Fruit fly (Drosophila melanogaster): ENCODE data around the gene CG7632.

The CG7632 gene

DNA sequence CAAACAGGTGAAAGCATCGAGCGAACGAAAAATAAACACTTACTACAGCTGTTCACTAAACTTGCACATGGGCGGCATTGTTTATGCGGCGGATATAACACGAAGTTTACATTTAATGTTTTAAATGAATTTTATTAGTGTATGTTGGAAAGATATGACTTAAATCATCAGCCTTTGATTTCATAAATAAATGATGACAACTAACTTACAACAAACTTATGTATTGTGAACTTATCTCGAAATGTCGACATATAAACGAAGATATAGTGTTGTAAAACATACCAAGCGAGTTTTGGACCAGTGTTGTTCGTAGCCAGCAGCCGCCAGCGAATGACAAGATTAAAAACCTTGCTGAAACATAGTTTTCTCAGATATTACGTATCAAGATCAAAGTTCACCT, at the start of gene CG7632, which contains the start of gene CG11309 (continued):
- TF ChIP-seq CG10274 (GFP tag; optimal IDR thresholded peaks at IDR 0.05) = peak; percentile 94
- peak; percentile 98 for TF ChIP-seq Dad (GFP tag; optimal IDR thresholded peaks at IDR 0.05)
- TF ChIP-seq NC2β (GFP tag; optimal IDR thresholded peaks at IDR 0.05) = peak; percentile 99
- TF ChIP-seq CG3838 (GFP tag; optimal IDR thresholded peaks at IDR 0.05) = peak; percentile 96
- peak; percentile 93 for TF ChIP-seq dimm (GFP tag; IDR thresholded peaks at IDR 0.05)
- peak; percentile 97 for TF ChIP-seq wdn (GFP tag; IDR thresholded peaks at IDR 0.05)
- TF ChIP-seq peb (GFP tag; IDR thresholded peaks at IDR 0.05) = peak; percentile 96
- peak; percentile 100 for TF ChIP-seq gcm (GFP tag; optimal IDR thresholded peaks at IDR 0.05)
- TF ChIP-seq CG11695 (GFP tag; IDR thresholded peaks at IDR 0.05) = peak; percentile 99
- TF ChIP-seq CG7271 (tag; optimal IDR thresholded peaks at IDR 0.05) = peak; percentile 100
- peak; percentile 99 for TF ChIP-seq Xbp1 (GFP tag; optimal IDR thresholded peaks at IDR 0.05)
- TF ChIP-seq gce (GFP tag; IDR thresholded peaks at IDR 0.05) = peak; percentile 98
- peak; percentile 99 for TF ChIP-seq CG15269 (tag; optimal IDR thresholded peaks at IDR 0.05)
- peak; percentile 95 for TF ChIP-seq CG11456 (GFP tag; IDR thresholded peaks at IDR 0.05)
- peak; percentile 96 for TF ChIP-seq trh (GFP tag; optimal IDR thresholded peaks at IDR 0.05)
- peak; percentile 97 for TF ChIP-seq seq (GFP tag; IDR thresholded peaks at IDR 0.05)
- TF ChIP-seq Hmx (GFP tag; optimal IDR thresholded peaks at IDR 0.05) = peak; percentile 96
- TF ChIP-seq al (GFP tag; IDR thresholded peaks at IDR 0.05) = peak; percentile 93
- TF ChIP-seq CG4820 (GFP tag; optimal IDR thresholded peaks at IDR 0.05) = peak; percentile 100
- TF ChIP-seq CG8359 (GFP tag; optimal IDR thresholded peaks at IDR 0.05; ENCODE audit: borderline replicate concordance) = peak; percentile 95
- TF ChIP-seq crc (GFP tag; optimal IDR thresholded peaks at IDR 0.05) = peak; percentile 98
- TF ChIP-seq bsh (GFP tag; optimal IDR thresholded peaks at IDR 0.05) = peak; percentile 98 to 100
- peak; percentile 29 for TF ChIP-seq cg (GFP tag; optimal IDR thresholded peaks at IDR 0.05)
- TF ChIP-seq Neu2 (GFP tag; optimal IDR thresholded peaks at IDR 0.05; ENCODE audit: borderline replicate concordance) = peak; percentile 96
- TF ChIP-seq CG18599 (GFP tag; optimal IDR thresholded peaks at IDR 0.05) = peak; percentile 100
- peak; percentile 94 for TF ChIP-seq CG2889 (GFP tag; IDR thresholded peaks at IDR 0.05)
- TF ChIP-seq CG30020 (tag; optimal IDR thresholded peaks at IDR 0.05) = peak; percentile 93
- TF ChIP-seq BEAF-32 (GFP tag; optimal IDR thresholded peaks at IDR 0.05) = peak; percentile 41
- peak; percentile 99 for TF ChIP-seq schlank (tag; optimal IDR thresholded peaks at IDR 0.05)
- peak; percentile 99 for TF ChIP-seq CG13775 (GFP tag; optimal IDR thresholded peaks at IDR 0.05)
- TF ChIP-seq CG17829 (tag; optimal IDR thresholded peaks at IDR 0.05) = peak; percentile 100
- peak; percentile 99 for TF ChIP-seq CG17359 (tag; optimal IDR thresholded peaks at IDR 0.05)
- no peak for TF ChIP-seq usp (GFP tag; optimal IDR thresholded peaks at IDR 0.05)
- peak; percentile 94 for TF ChIP-seq Bdp1 (GFP tag; optimal IDR thresholded peaks at IDR 0.05)
- peak; percentile 96 for TF ChIP-seq Taf1 (GFP tag; IDR thresholded peaks at IDR 0.05)
- TF ChIP-seq CkIIα-i1 (GFP tag; IDR thresholded peaks at IDR 0.05) = peak; percentile 75
- TF ChIP-seq NfI (GFP tag; optimal IDR thresholded peaks at IDR 0.05) = peak; percentile 99
- peak; percentile 98 for TF ChIP-seq CG18476 (GFP tag; optimal IDR thresholded peaks at IDR 0.05)
- peak; percentile 98 for TF ChIP-seq exex (tag; optimal IDR thresholded peaks at IDR 0.05)
- no peak for TF ChIP-seq CG42726 (GFP tag; IDR thresholded peaks at IDR 0.05; ENCODE audit: partially characterized antibody)
- TF ChIP-seq CG1602 (GFP tag; optimal IDR thresholded peaks at IDR 0.05) = peak; percentile 98
- TF ChIP-seq CG17186 (GFP tag; optimal IDR thresholded peaks at IDR 0.05) = peak; percentile 96
- TF ChIP-seq scrt (GFP tag; optimal IDR thresholded peaks at IDR 0.05) = peak; percentile 99
- peak; percentile 98 for TF ChIP-seq dm (GFP tag; optimal IDR thresholded peaks at IDR 0.05)
- peak; percentile 100 for TF ChIP-seq salm (tag; optimal IDR thresholded peaks at IDR 0.05)
- TF ChIP-seq lov (optimal IDR thresholded peaks at IDR 0.05) = no peak
- TF ChIP-seq lov (GFP tag; IDR thresholded peaks at IDR 0.05) = peak; percentile 99
- peak; percentile 100 for TF ChIP-seq CG6854 (GFP tag; optimal IDR thresholded peaks at IDR 0.05)
- TF ChIP-seq CG1792 (GFP tag; optimal IDR thresholded peaks at IDR 0.05) = peak; percentile 97
- peak; percentile 98 for TF ChIP-seq CG1647 (GFP tag; optimal IDR thresholded peaks at IDR 0.05)
- TF ChIP-seq CG9609 (GFP tag; optimal IDR thresholded peaks at IDR 0.05) = peak; percentile 98
